Fruit fly (Drosophila melanogaster): ENCODE data around the gene CG43077.

The CG43077 gene

dm6 chrX:17091062-17091904, 23.0 kb upstream of the CG43077 start, which contains the start of the genes CG16700 and CG4991:
Gene CG16700 (plus strand): TSS chrX:17091854.
Gene CG4991 (plus strand): TSS chrX:17091854.
- TF ChIP-seq Sin3A (optimal IDR thresholded peaks at IDR 0.05) (no peak), Myc (optimal IDR thresholded peaks at IDR 0.05) (no peak), h (optimal IDR thresholded peaks at IDR 0.05) (no peak), ttk (optimal IDR thresholded peaks at IDR 0.05) (no peak), insv (optimal IDR thresholded peaks at IDR 0.05) (no peak), psq (optimal IDR thresholded peaks at IDR 0.05) (no peak)

- no peak for TF ChIP-seq insv (optimal IDR thresholded peaks at IDR 0.05)
Measured at dm6 chrX:17090585-17090984, 22.3 kb upstream of the CG43077 start.

DNA sequence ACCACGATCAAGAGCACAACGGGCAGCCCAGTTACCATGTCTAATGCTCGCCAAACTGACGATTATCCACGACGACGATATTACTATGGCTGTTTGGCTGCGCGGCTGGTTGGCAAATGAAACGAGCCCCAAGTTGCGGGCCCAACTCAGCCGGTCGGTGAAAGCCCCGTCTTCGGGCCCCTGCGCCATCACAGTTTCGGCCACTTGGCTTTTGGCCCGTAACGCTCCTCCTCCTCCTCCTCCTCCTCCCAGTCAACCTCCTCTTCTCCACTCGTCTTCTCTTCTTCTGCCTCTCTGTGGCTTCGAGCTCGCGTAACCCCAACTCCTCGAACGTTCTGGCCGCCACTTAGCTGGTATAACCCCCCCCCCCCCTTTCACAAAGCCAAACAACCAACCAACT, 19.3 kb upstream of the CG43077 start, which contains the start of gene CG8945:
TSS of gene CG8945 (minus strand) at position 101 of the 400 bp plus-strand sequence.
- TF ChIP-seq h (optimal IDR thresholded peaks at IDR 0.05) (no peak), Sin3A (optimal IDR thresholded peaks at IDR 0.05) (no peak), psq (optimal IDR thresholded peaks at IDR 0.05) (no peak), Myc (optimal IDR thresholded peaks at IDR 0.05) (no peak)

dm6 chrX:17081147-17081546, 12.8 kb upstream of the CG43077 start, which contains the start of gene CG4955:
Gene CG4955 (plus strand): TSS chrX:17081447.
- TF ChIP-seq psq (optimal IDR thresholded peaks at IDR 0.05) = no peak
- no peak for TF ChIP-seq ttk (optimal IDR thresholded peaks at IDR 0.05)
- TF ChIP-seq insv (optimal IDR thresholded peaks at IDR 0.05) = no peak
- TF ChIP-seq Sin3A (optimal IDR thresholded peaks at IDR 0.05) = no peak
- no peak for TF ChIP-seq Myc (optimal IDR thresholded peaks at IDR 0.05)
- TF ChIP-seq h (optimal IDR thresholded peaks at IDR 0.05) = no peak

dm6 chrX:17078139-17078977, 10.0 kb upstream of the CG43077 start, which contains the start of gene CG4949:
Gene CG4949 (plus strand): TSS chrX:17078836.
- no peak for TF ChIP-seq h (optimal IDR thresholded peaks at IDR 0.05)
- TF ChIP-seq insv (optimal IDR thresholded peaks at IDR 0.05) = no peak
- no peak for TF ChIP-seq Myc (optimal IDR thresholded peaks at IDR 0.05)
- TF ChIP-seq Sin3A (optimal IDR thresholded peaks at IDR 0.05) = no peak
- no peak for TF ChIP-seq ttk (optimal IDR thresholded peaks at IDR 0.05)
- no peak for TF ChIP-seq psq (optimal IDR thresholded peaks at IDR 0.05)

DNA sequence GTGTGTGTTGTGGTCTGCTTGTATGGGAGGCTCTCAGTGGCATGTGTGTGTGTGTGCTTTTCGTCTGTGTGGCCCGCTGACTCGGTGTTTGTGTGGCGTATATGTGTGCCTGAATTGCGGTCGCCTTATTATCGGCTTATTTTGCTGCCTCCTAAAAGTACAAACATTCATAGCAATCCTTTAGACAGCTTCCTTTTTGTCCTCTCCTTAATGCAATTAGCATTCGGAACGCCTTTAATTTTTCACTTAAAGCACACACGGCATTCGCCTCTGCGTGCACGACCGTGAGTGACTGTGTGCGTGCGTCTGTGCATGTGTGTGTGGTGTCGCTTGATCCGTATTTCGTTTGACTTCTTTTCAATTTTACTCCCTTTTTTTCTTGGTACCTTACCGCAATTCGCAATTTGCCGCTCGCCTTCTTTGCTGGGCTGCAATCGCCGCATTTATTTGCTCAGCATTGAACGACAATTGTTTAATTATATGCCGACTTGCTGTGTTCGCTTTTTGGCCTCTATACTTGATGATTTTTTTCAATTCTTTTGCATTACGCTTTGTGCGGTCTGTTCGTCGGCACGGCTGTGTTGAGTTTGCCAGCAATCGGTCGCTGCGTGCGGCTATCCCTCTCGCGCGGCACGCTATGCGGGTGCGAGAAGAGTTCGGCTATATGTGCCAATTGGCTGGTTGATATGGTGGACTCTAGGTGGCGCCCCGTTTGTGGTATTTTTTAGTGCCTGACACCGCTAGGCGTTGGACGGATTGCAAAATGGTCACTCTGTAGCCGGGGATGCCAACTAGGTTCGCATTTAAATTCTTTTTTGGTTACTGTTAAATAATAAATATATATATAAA, 9.2 kb upstream of the CG43077 start, which contains the start of gene wcy:
TSS of gene wcy (minus strand) at position 608 of the 849 bp plus-strand sequence.
- TF ChIP-seq insv (optimal IDR thresholded peaks at IDR 0.05) (no peak), psq (optimal IDR thresholded peaks at IDR 0.05) (peak; percentile 78), Myc (optimal IDR thresholded peaks at IDR 0.05) (no peak), Sin3A (optimal IDR thresholded peaks at IDR 0.05) (no peak), ttk (optimal IDR thresholded peaks at IDR 0.05) (no peak), h (optimal IDR thresholded peaks at IDR 0.05) (no peak)

DNA sequence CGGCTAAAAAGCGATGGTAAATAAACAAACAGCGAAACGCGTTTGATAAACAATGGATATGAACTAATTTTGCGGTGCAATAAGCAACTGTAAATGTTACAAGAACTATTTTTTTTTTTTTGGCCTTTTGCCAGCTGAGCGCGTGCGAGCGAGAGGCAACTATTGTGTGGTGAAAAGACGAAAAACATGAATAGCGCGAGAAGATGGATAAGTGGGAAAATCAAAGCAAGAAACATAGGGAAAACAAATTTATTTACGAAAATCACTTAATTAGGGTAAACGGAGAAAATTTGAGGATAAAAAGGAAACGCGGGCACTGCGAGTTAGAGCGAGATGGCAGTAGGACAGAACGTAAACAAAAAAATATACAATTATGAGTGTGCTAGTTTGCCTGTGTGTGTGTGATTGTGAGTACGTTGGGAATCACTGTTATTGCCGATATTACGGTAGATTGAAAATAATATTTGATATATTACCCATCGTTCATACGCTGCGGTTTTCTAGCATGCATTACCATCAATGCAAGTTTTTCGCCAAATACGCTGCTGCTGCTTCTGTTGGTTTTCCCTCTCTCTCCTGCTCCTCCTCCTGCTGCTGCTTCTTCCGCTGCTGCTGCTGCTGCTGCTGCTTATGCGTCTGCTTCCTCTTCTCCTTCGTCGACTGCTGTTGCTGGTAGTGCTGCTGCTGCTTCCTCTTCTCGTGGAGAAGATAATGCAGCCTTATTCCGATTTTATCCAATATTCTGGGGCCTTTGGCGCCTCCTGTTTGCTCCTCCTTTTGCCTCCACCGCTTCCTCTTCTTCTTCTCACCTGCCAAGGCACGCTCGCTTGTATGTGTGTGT, 8.3 kb upstream of the CG43077 start:
- no peak for TF ChIP-seq Sin3A (optimal IDR thresholded peaks at IDR 0.05)
- no peak for TF ChIP-seq h (optimal IDR thresholded peaks at IDR 0.05)
- TF ChIP-seq ttk (optimal IDR thresholded peaks at IDR 0.05) = no peak
- no peak for TF ChIP-seq psq (optimal IDR thresholded peaks at IDR 0.05)
- no peak for TF ChIP-seq Myc (optimal IDR thresholded peaks at IDR 0.05)
- TF ChIP-seq insv (optimal IDR thresholded peaks at IDR 0.05) = no peak

DNA sequence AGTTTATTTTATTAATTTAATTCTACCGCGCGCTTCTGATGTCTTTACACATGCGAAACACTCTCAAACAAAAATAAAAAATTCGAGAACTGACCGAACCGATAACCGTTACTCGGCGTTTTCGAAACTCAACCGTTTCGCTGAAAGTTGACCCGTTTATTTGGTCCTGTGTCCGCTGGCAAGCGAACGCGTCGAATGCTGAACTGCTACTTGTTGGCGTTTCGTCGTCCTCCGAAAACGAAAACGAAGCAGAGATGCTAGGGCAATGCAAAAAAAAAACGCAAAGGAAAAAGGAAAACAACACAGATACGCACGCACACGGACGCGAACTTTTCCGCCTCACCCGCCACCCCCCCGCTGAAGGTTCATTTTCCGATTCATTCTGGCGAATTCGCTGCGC, 1.7 kb downstream of the CG43077 start, which contains the start of gene CG45002:
TSS of gene CG45002 (minus strand) at position 101 of the 400 bp plus-strand sequence.
- TF ChIP-seq insv (optimal IDR thresholded peaks at IDR 0.05) = no peak
- no peak for TF ChIP-seq Sin3A (optimal IDR thresholded peaks at IDR 0.05)
- TF ChIP-seq h (optimal IDR thresholded peaks at IDR 0.05) = no peak
- no peak for TF ChIP-seq ttk (optimal IDR thresholded peaks at IDR 0.05)
- no peak for TF ChIP-seq psq (optimal IDR thresholded peaks at IDR 0.05)
- no peak for TF ChIP-seq Myc (optimal IDR thresholded peaks at IDR 0.05)

- no peak for TF ChIP-seq psq (optimal IDR thresholded peaks at IDR 0.05)
- no peak for TF ChIP-seq h (optimal IDR thresholded peaks at IDR 0.05)
- no peak for TF ChIP-seq ttk (optimal IDR thresholded peaks at IDR 0.05)
- TF ChIP-seq Sin3A (optimal IDR thresholded peaks at IDR 0.05) = no peak
Measured at dm6 chrX:17047730-17048577, 20.4 kb downstream of the CG43077 start.

- TF ChIP-seq insv (optimal IDR thresholded peaks at IDR 0.05) = no peak
- no peak for TF ChIP-seq Sin3A (optimal IDR thresholded peaks at IDR 0.05)
- no peak for TF ChIP-seq Myc (optimal IDR thresholded peaks at IDR 0.05)
- TF ChIP-seq ttk (optimal IDR thresholded peaks at IDR 0.05) = no peak
- TF ChIP-seq h (optimal IDR thresholded peaks at IDR 0.05) = no peak
- TF ChIP-seq psq (optimal IDR thresholded peaks at IDR 0.05) = no peak
Measured at dm6 chrX:17023199-17023598, 45.1 kb downstream of the CG43077 start, which contains the start of gene CG43997. Gene CG43997 (plus strand): TSS chrX:17023499.

All from Kc167 (cell line).